Worm (Caenorhabditis elegans): Measurements from ENCODE around the gene F55G7.1.

The F55G7.1 gene

DNA sequence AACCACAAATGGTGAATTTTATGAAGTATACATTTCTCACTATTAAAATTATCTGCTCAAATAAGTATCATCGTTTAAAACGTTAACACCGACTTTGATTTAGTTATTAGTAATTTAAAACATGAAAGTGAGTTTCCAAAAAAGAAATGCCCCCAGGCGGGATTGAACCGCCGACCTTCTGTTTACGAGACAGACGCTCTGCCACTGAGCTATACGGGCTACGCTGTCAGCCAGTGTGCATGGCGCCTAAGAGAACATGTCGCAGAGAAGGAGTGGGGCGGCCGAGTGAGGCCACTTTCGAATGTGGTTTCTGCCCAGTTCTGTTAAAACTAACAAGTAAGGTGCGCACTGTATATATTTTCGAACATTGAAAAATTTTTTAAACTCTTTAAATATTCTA is 10.7 kb downstream of the F55G7.1 start (continued):
- TF ChIP-seq fkh-10 (GFP tag; optimal IDR thresholded peaks at IDR 0.05) (no peak), hmg-1.1 (GFP tag; IDR thresholded peaks at IDR 0.05) (peak; percentile 92), dmd-9 (GFP tag; IDR thresholded peaks at IDR 0.05) (peak; percentile 75), F49E8.2 (tag; optimal IDR thresholded peaks at IDR 0.05; ENCODE audit: borderline replicate concordance) (peak; percentile 59), aha-1 (tag) (peak; percentile 94), lin-13 (GFP tag; optimal IDR thresholded peaks at IDR 0.05) (peak; percentile 27), dmd-6 (GFP tag; IDR thresholded peaks at IDR 0.05) (peak; percentile 66; the same call in 1 of the 2 replicates), fos-1 (tag; optimal IDR thresholded peaks at IDR 0.05) (no peak), T26A8.4 (GFP tag; IDR thresholded peaks at IDR 0.05) (no peak), Y5F2A.4 (GFP tag; optimal IDR thresholded peaks at IDR 0.05) (peak; percentile 69), ceh-44 (GFP tag; IDR thresholded peaks at IDR 0.05) (0 out of 2 replicates have a peak, but pooled peaks have one; percentile 16), Y105C5A.15 (GFP tag; IDR thresholded peaks at IDR 0.05) (peak; percentile 51; the same call in 1 of the 2 replicates), egl-27 (tag; optimal IDR thresholded peaks at IDR 0.05) (no peak)

DNA sequence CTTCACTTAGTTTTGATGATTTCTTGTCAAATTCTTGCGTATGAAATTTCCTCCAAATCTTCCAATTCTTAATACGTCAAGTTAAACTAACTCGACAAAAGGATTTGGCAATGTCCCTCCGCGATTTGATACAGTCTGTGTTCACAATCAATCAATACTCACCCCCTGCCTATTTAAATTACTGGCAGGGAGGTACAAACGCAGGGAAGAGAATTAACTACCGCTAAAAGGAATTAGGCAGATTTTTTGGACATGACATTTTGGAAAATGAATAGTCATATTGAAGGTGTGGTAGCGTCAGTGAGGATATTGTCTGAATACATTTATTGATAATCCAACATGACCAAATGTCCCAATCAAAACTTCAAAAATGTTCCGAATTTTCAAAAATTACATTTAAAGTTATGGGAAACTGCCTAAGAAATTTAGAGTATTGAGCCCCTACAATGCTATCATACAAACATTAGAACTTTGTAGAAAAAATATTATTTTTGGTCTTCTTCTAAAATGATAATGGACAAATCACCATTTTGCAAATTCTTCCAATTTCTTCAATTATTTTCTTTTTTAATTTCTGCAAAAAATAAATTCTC is 13.2 kb downstream of the F55G7.1 start:
- TF ChIP-seq zfp-2 (tag; optimal IDR thresholded peaks at IDR 0.05): peak; percentile 88
- TF ChIP-seq nhr-6 (tag; optimal IDR thresholded peaks at IDR 0.05): peak; percentile 98
- peak; percentile 90 for TF ChIP-seq lir-3 (tag; optimal IDR thresholded peaks at IDR 0.05)
- peak; percentile 90 for TF ChIP-seq nhr-237 (tag; optimal IDR thresholded peaks at IDR 0.05)
- no peak for TF ChIP-seq ama-1 (optimal IDR thresholded peaks at IDR 0.05)
- TF ChIP-seq ceh-44 (GFP tag; IDR thresholded peaks at IDR 0.05): no peak
- TF ChIP-seq ceh-20 (GFP tag; IDR thresholded peaks at IDR 0.05): peak; percentile 95
- TF ChIP-seq dmd-8 (GFP tag; IDR thresholded peaks at IDR 0.05): peak; percentile 72
- TF ChIP-seq lim-7 (GFP tag; IDR thresholded peaks at IDR 0.05): no peak
- TF ChIP-seq D1046.2 (GFP tag; IDR thresholded peaks at IDR 0.05): peak; percentile 89; the same call in 1 of the 2 replicates
- TF ChIP-seq F26F4.8 (GFP tag; conservative IDR thresholded peaks at IDR 0.05): no peak
- peak; percentile 55 for TF ChIP-seq cey-2 (tag; optimal IDR thresholded peaks at IDR 0.05; ENCODE audit: borderline replicate concordance, insufficient read depth)
- peak; percentile 88 for TF ChIP-seq dmd-9 (GFP tag; IDR thresholded peaks at IDR 0.05)
- TF ChIP-seq Y48G9A.11 (GFP tag; IDR thresholded peaks at IDR 0.05): no peak; the same call in 1 of the 2 replicates
- TF ChIP-seq F44E2.7 (GFP tag; IDR thresholded peaks at IDR 0.05): 0 out of 2 replicates have a peak, but pooled peaks have one; percentile 23
- TF ChIP-seq lin-38 (GFP tag; IDR thresholded peaks at IDR 0.05): peak; percentile 88
- TF ChIP-seq lsy-2 (tag; optimal IDR thresholded peaks at IDR 0.05): peak; percentile 96 to 97
- TF ChIP-seq nhr-25 (tag; optimal IDR thresholded peaks at IDR 0.05; ENCODE audit: borderline replicate concordance, insufficient read depth): peak; percentile 97
- peak; percentile 91 to 100 for TF ChIP-seq unc-62 (GFP tag; optimal IDR thresholded peaks at IDR 0.05 in 1 of 2)
- peak; percentile 93 for TF ChIP-seq unc-62 (tag; optimal IDR thresholded peaks at IDR 0.05)
- peak; percentile 99 for TF ChIP-seq ceh-28 (tag; optimal IDR thresholded peaks at IDR 0.05)
- peak; percentile 92 for TF ChIP-seq unc-39 (tag; optimal IDR thresholded peaks at IDR 0.05)
- TF ChIP-seq dmd-6 (GFP tag; IDR thresholded peaks at IDR 0.05): peak; percentile 97
- TF ChIP-seq egl-27 (tag; optimal IDR thresholded peaks at IDR 0.05): peak; percentile 52
- peak; percentile 97 for TF ChIP-seq hlh-11 (tag; optimal IDR thresholded peaks at IDR 0.05)
- peak; percentile 100 for TF ChIP-seq mep-1 (tag; optimal IDR thresholded peaks at IDR 0.05)
- peak; percentile 99 for TF ChIP-seq rbr-2 (tag; optimal IDR thresholded peaks at IDR 0.05)
- TF ChIP-seq dpl-1 (GFP tag; optimal IDR thresholded peaks at IDR 0.05): peak; percentile 76
- TF ChIP-seq aha-1 (tag): peak; percentile 100
- TF ChIP-seq zag-1 (tag; optimal IDR thresholded peaks at IDR 0.05): peak; percentile 94
- peak; percentile 88 for TF ChIP-seq ceh-32 (tag; optimal IDR thresholded peaks at IDR 0.05; ENCODE audit: poor library complexity)
- peak; percentile 75 for TF ChIP-seq Y105C5A.15 (GFP tag; IDR thresholded peaks at IDR 0.05)
- TF ChIP-seq mdt-29 (GFP tag; IDR thresholded peaks at IDR 0.05): peak; percentile 95
- peak; percentile 53 to 92; a peak in 3 of 4 replicates for TF ChIP-seq madf-5 (GFP tag; IDR thresholded peaks at IDR 0.05)
- TF ChIP-seq lin-39 (tag; optimal IDR thresholded peaks at IDR 0.05): peak; percentile 86
- TF ChIP-seq mes-2 (tag; optimal IDR thresholded peaks at IDR 0.05; ENCODE audit: poor library complexity, severe bottlenecking): peak; percentile 99
- peak; percentile 95 for TF ChIP-seq nhr-28 (tag; optimal IDR thresholded peaks at IDR 0.05)
- peak; percentile 99 for TF ChIP-seq T26A8.4 (GFP tag; IDR thresholded peaks at IDR 0.05)
- peak; percentile 88 for TF ChIP-seq gei-8 (GFP tag; optimal IDR thresholded peaks at IDR 0.05)
- peak; percentile 31 to 75 for TF ChIP-seq ZK546.5 (tag; optimal IDR thresholded peaks at IDR 0.05)
- peak; percentile 66 for TF ChIP-seq arid-1 (GFP tag; conservative IDR thresholded peaks at IDR 0.05)
- peak; percentile 84 for TF ChIP-seq mxl-2 (GFP tag; conservative IDR thresholded peaks at IDR 0.05)
